Worm (Caenorhabditis elegans) whole organism, young adult: ENCODE results near the gene pat-12.

ENCODE experiments used
- B0261.1 ChIP-seq: sonication (generic microtip); optimal IDR thresholded peaks from 2 replicates; lab custom pipeline; 2016; ENCODE audit warnings: mild to moderate bottlenecking, missing genetic modification characterization, moderate library complexity, missing compliant biosample characterization
- B0336.3 ChIP-seq: fragments of 200-800 bp; sonication (Bioruptor generic); IDR thresholded peaks from 2 replicates; pipeline ENCODE4 v1.3.6; 2022; ENCODE audit warnings: missing genetic modification characterization, missing compliant biosample characterization
- D2030.7 ChIP-seq: fragments of 200-800 bp; sonication (Bioruptor generic); IDR thresholded peaks from 2 replicates; pipeline ENCODE4 v1.3.6; 2022; ENCODE audit warnings: missing genetic modification reagents, missing genetic modification characterization, missing compliant biosample characterization
- F10E7.11 ChIP-seq: sonication (generic microtip); optimal IDR thresholded peaks from 2 replicates; lab custom pipeline; 2017; ENCODE audit warnings: mild to moderate bottlenecking, missing genetic modification characterization, moderate library complexity, missing compliant biosample characterization
- F22D6.2 ChIP-seq: sonication (generic microtip); optimal IDR thresholded peaks from 2 replicates; lab custom pipeline; 2016; ENCODE audit warnings: mild to moderate bottlenecking, missing genetic modification characterization, missing compliant biosample characterization
- F33H1.4 ChIP-seq: fragments of 200-800 bp; sonication (Bioruptor generic); IDR thresholded peaks from 2 replicates; pipeline ENCODE4 v1.3.6; 2022; ENCODE audit warnings: missing genetic modification reagents, missing genetic modification characterization, missing compliant biosample characterization
- F37B4.10 ChIP-seq: fragments of 200-800 bp; sonication (Bioruptor generic); IDR thresholded peaks from 2 replicates; pipeline ENCODE4 v1.3.6; 2022; ENCODE audit warnings: missing genetic modification characterization, missing compliant biosample characterization
- F39B2.1 ChIP-seq: fragments of 200-800 bp; sonication (Bioruptor generic); IDR thresholded peaks from 2 replicates; pipeline ENCODE4 v1.3.6; 2022; ENCODE audit warnings: missing genetic modification reagents, missing genetic modification characterization, missing compliant biosample characterization
- K11D2.4 ChIP-seq: fragments of 200-800 bp; sonication (Bioruptor generic); IDR thresholded peaks from 2 replicates; pipeline ENCODE4 v1.3.6; 2022; ENCODE audit warnings: missing genetic modification reagents, missing genetic modification characterization, missing compliant biosample characterization
- T07F8.4 ChIP-seq: sonication (generic microtip); optimal IDR thresholded peaks from 2 replicates; lab custom pipeline; 2016; ENCODE audit warnings: mild to moderate bottlenecking, missing genetic modification characterization, moderate library complexity, missing compliant biosample characterization
- Y53G8AR.9 ChIP-seq: fragments of 200-800 bp; sonication (Bioruptor generic); conservative IDR thresholded peaks from 2 replicates; pipeline ENCODE4 v1.3.6; 2022; ENCODE audit warnings: missing genetic modification reagents, missing genetic modification characterization, missing compliant biosample characterization
- aptf-2 ChIP-seq: fragments of 200-800 bp; sonication (Bioruptor generic); conservative IDR thresholded peaks from 2 replicates; pipeline ENCODE4 v1.3.6; 2022; ENCODE audit warnings: missing genetic modification reagents, missing genetic modification characterization, missing compliant biosample characterization
- bed-2 ChIP-seq: fragments of 200-800 bp; sonication (Bioruptor generic); IDR thresholded peaks from 2 replicates; pipeline ENCODE4 v1.3.6; 2022; ENCODE audit warnings: missing genetic modification reagents, missing genetic modification characterization, missing compliant biosample characterization
- ccch-3 ChIP-seq: fragments of 200-800 bp; sonication (Bioruptor generic); optimal IDR thresholded peaks from 2 replicates; lab custom pipeline; 2018; ENCODE audit warnings: mild to moderate bottlenecking, missing genetic modification characterization, missing compliant biosample characterization
- cebp-1 ChIP-seq, 2 experiments: fragments of 200-800 bp in 1 of 2; sonication (Bioruptor generic) in 1 of 2; sonication (generic microtip) in 1 of 2; IDR thresholded peaks in 1 of 2; optimal IDR thresholded peaks in 1 of 2; 2 replicates each; pipeline versions ENCODE4 v1.3.6 to Lab custom; 2017 to 2022; ENCODE audit warnings: missing compliant biosample characterization in 2 of 2, missing genetic modification characterization in 2 of 2, mild to moderate bottlenecking in 1 of 2, missing genetic modification reagents in 1 of 2, moderate library complexity in 1 of 2
- cebp-2 ChIP-seq: fragments of 200-800 bp; sonication (Bioruptor generic); IDR thresholded peaks from 2 replicates; pipeline ENCODE4 v1.3.6; 2022; ENCODE audit warnings: missing genetic modification characterization, missing compliant biosample characterization
- ceh-100 ChIP-seq: fragments of 200-800 bp; sonication (Bioruptor generic); IDR thresholded peaks from 2 replicates; pipeline ENCODE4 v1.3.6; 2022; ENCODE audit warnings: missing genetic modification reagents, missing genetic modification characterization, missing compliant biosample characterization
- ceh-27 ChIP-seq: fragments of 200-800 bp; sonication (Bioruptor generic); optimal IDR thresholded peaks from 2 replicates; lab custom pipeline; 2018; ENCODE audit warnings: mild to moderate bottlenecking, missing genetic modification characterization, moderate library complexity, missing compliant biosample characterization
- ceh-58 ChIP-seq: fragments of 200-800 bp; sonication (Bioruptor generic); IDR thresholded peaks from 2 replicates; pipeline ENCODE4 v1.3.6; 2022; ENCODE audit warnings: missing genetic modification characterization, missing compliant biosample characterization
- ceh-79 ChIP-seq: sonication (generic microtip); optimal IDR thresholded peaks from 2 replicates; lab custom pipeline; 2017; ENCODE audit warnings: mild to moderate bottlenecking, missing genetic modification characterization, missing compliant biosample characterization
- ceh-91 ChIP-seq: fragments of 200-800 bp; sonication (Bioruptor generic); IDR thresholded peaks from 2 replicates; pipeline ENCODE4 v1.3.6; 2022; ENCODE audit warnings: missing genetic modification reagents, missing genetic modification characterization, missing compliant biosample characterization
- dox-1 ChIP-seq: fragments of 200-800 bp; sonication (Bioruptor generic); IDR thresholded peaks from 2 replicates; pipeline ENCODE4 v1.3.6; 2022; ENCODE audit warnings: missing genetic modification reagents, missing genetic modification characterization, missing compliant biosample characterization
- ekl-4 ChIP-seq: fragments of 200-800 bp; sonication (Bioruptor generic); IDR thresholded peaks from 2 replicates; pipeline ENCODE4 v1.3.6; 2022; ENCODE audit warnings: missing genetic modification reagents, missing genetic modification characterization, missing compliant biosample characterization
- hmg-20 ChIP-seq: fragments of 200-800 bp; sonication (Bioruptor generic); IDR thresholded peaks from 2 replicates; pipeline ENCODE4 v1.3.6; 2022; ENCODE audit warnings: missing genetic modification reagents, missing genetic modification characterization, missing compliant biosample characterization
- hrde-1 ChIP-seq: sonication (generic microtip); optimal IDR thresholded peaks from 2 replicates; lab custom pipeline; 2016; ENCODE audit warnings: missing genetic modification characterization, mild to moderate bottlenecking, missing compliant biosample characterization, moderate library complexity, missing genotype, missing genetic modification reagents, borderline replicate concordance
- hsf-1 ChIP-seq: fragments of 200-800 bp; sonication (Bioruptor generic); IDR thresholded peaks from 2 replicates; pipeline ENCODE4 v1.3.6; 2022; ENCODE audit warnings: missing genetic modification reagents, missing genetic modification characterization, missing compliant biosample characterization
- let-607 ChIP-seq, 2 experiments: fragments of 200-800 bp in 1 of 2; sonication (Bioruptor generic) in 1 of 2; sonication (generic microtip) in 1 of 2; optimal IDR thresholded peaks; 2 replicates each; lab custom pipeline; 2016 to 2018; ENCODE audit warnings: mild to moderate bottlenecking in 2 of 2, missing compliant biosample characterization in 2 of 2, missing genetic modification characterization in 2 of 2, moderate library complexity in 2 of 2, missing genotype in 1 of 2
- lin-54 ChIP-seq: fragments of 200-800 bp; sonication (Bioruptor generic); optimal IDR thresholded peaks from 2 replicates; lab custom pipeline; 2018; ENCODE audit warnings: mild to moderate bottlenecking, missing genetic modification characterization, missing compliant biosample characterization
- madf-10 ChIP-seq: sonication (generic microtip); optimal IDR thresholded peaks from 2 replicates; lab custom pipeline; 2016; ENCODE audit warnings: mild to moderate bottlenecking, missing genetic modification characterization, missing compliant biosample characterization
- madf-6 ChIP-seq: fragments of 200-800 bp; sonication (Bioruptor generic); IDR thresholded peaks from 2 replicates; pipeline ENCODE4 v1.3.6; 2022; ENCODE audit warnings: missing genetic modification reagents, missing genetic modification characterization, missing compliant biosample characterization
- mel-28 ChIP-seq: sonication (generic microtip); optimal IDR thresholded peaks from 2 replicates; lab custom pipeline; 2016; ENCODE audit warnings: borderline replicate concordance, mild to moderate bottlenecking, missing genetic modification characterization, missing compliant biosample characterization
- nfya-1 ChIP-seq: sonication (generic microtip); optimal IDR thresholded peaks from 2 replicates; lab custom pipeline; 2017; ENCODE audit warnings: antibody characterized with exemption, missing compliant biosample characterization, missing genetic modification characterization, borderline replicate concordance; ENCODE audit not compliant: insufficient read depth
- nfya-2 ChIP-seq: fragments of 200-800 bp; sonication (Bioruptor generic); IDR thresholded peaks from 2 replicates; pipeline ENCODE4 v1.3.6; 2022; ENCODE audit warnings: missing genetic modification reagents, missing genetic modification characterization, missing compliant biosample characterization
- nfyb-1 ChIP-seq: fragments of 200-800 bp; sonication (Bioruptor generic); IDR thresholded peaks from 2 replicates; pipeline ENCODE4 v1.3.6; 2022; ENCODE audit warnings: missing genetic modification reagents, missing genetic modification characterization, missing compliant biosample characterization
- pbrm-1 ChIP-seq: fragments of 200-800 bp; sonication (Bioruptor generic); IDR thresholded peaks from 2 replicates; pipeline ENCODE4 v1.3.6; 2022; ENCODE audit warnings: missing genetic modification reagents, missing genetic modification characterization, missing compliant biosample characterization
- rec-8 ChIP-seq, 2 experiments: sonication (generic microtip); optimal IDR thresholded peaks; 2 replicates each; lab custom pipeline; 2016; ENCODE audit warnings: mild to moderate bottlenecking in 2 of 2, missing genetic modification characterization in 2 of 2, missing genetic modification reagents in 2 of 2, missing genotype in 2 of 2, missing biosample characterization in 1 of 2, missing compliant biosample characterization in 1 of 2, moderate library complexity in 1 of 2
- snpc-1.3 ChIP-seq: sonication (generic microtip); optimal IDR thresholded peaks from 2 replicates; lab custom pipeline; 2017; ENCODE audit warnings: missing genetic modification characterization, mild to moderate bottlenecking, missing compliant biosample characterization, antibody characterized with exemption, moderate library complexity, missing genotype, missing genetic modification reagents; ENCODE audit not compliant: insufficient read depth
- snpc-3.4 ChIP-seq: sonication (generic microtip); optimal IDR thresholded peaks from 2 replicates; lab custom pipeline; 2017; ENCODE audit warnings: missing genetic modification characterization, mild to moderate bottlenecking, missing compliant biosample characterization, antibody characterized with exemption, moderate library complexity, missing genotype, missing genetic modification reagents
- sptf-2 ChIP-seq: fragments of 200-800 bp; sonication (Bioruptor generic); optimal IDR thresholded peaks from 2 replicates; lab custom pipeline; 2018; ENCODE audit warnings: mild to moderate bottlenecking, missing genetic modification characterization, missing compliant biosample characterization
- tbp1 ChIP-seq: fragments of 200-800 bp; sonication (Bioruptor generic); optimal IDR thresholded peaks from 2 replicates; lab custom pipeline; 2018; ENCODE audit warnings: mild to moderate bottlenecking, missing genetic modification characterization, missing compliant biosample characterization
- tlf-1 ChIP-seq: fragments of 200-800 bp; sonication (Bioruptor generic); optimal IDR thresholded peaks from 2 replicates; lab custom pipeline; 2018; ENCODE audit warnings: mild to moderate bottlenecking, missing genetic modification characterization, missing compliant biosample characterization
- unc-130 ChIP-seq: sonication (generic microtip); optimal IDR thresholded peaks from 2 replicates; lab custom pipeline; 2016; ENCODE audit warnings: missing genetic modification reagents, missing genetic modification characterization, missing compliant biosample characterization
- xnd-1 ChIP-seq: sonication (generic microtip); optimal IDR thresholded peaks from 2 replicates; lab custom pipeline; 2016; ENCODE audit warnings: missing genotype, missing genetic modification reagents, missing genetic modification characterization, missing compliant biosample characterization
- ztf-25 ChIP-seq: fragments of 200-800 bp; sonication (Bioruptor generic); IDR thresholded peaks from 2 replicates; pipeline ENCODE4 v1.3.6; 2022; ENCODE audit warnings: missing genetic modification reagents, missing genetic modification characterization, missing compliant biosample characterization
- ztf-28 ChIP-seq: fragments of 200-800 bp; sonication (Bioruptor generic); IDR thresholded peaks from 2 replicates; pipeline ENCODE4 v1.3.6; 2022; ENCODE audit warnings: missing genetic modification reagents, missing genetic modification characterization, missing compliant biosample characterization

The pat-12 gene

DNA sequence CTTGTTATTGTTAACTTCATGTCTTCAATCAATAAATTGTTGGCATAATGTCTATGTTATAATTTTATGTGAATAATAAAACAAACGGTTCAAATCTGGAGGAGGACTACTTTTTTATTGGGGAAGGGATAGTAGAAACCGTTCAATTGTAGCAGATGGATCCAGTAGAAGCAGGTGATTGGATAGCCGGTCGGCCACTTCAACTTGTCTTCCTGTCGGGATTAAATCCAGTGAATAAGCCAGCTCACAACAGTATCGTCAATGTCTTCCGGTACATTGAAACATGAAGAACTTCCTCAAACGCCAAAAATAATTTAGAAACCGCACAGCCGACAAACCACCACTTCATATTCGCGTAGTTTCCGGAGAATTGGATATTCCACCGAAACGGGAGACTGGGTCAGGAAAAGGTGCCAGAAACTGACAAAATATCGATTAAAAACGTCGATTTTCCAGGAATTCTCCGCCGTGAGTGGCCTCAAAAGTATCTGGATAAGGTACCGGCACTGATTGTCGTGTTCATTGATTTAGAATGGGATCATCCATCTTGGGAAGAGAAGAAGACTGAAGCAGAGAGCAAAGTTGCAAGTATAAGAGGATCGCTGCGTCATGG lies 42.9 kb upstream of the pat-12 start, which contains the start of gene trpp-11 (continued):
- no peak for TF ChIP-seq unc-130 (GFP tag; lab: Kevin White, UChicago)
- TF ChIP-seq snpc-1.3 (tag; lab: Kevin White, UChicago), result peak; percentile 7
- TF ChIP-seq Y53G8AR.9 (GFP tag; lab: Robert Waterston, UW), result peak; percentile 62
- no peak for TF ChIP-seq F10E7.11 (tag; lab: Kevin White, UChicago)
- TF ChIP-seq xnd-1 (tag; lab: Kevin White, UChicago), result no peak
- TF ChIP-seq F37B4.10 (GFP tag; lab: Robert Waterston, UW), result no peak
- TF ChIP-seq hsf-1, result no peak
- peak; percentile 24 for TF ChIP-seq tlf-1 (GFP tag; lab: Kevin White, UChicago)
- TF ChIP-seq ztf-28, result no peak
- TF ChIP-seq madf-6, result peak; percentile 56
- TF ChIP-seq rec-8 (tag; optimal IDR thresholded peaks at IDR 0.05; lab: Kevin White, UChicago), result no peak
- TF ChIP-seq T07F8.4 (tag; lab: Kevin White, UChicago), result no peak
- TF ChIP-seq hrde-1 (tag; lab: Kevin White, UChicago), result peak; percentile 51
- TF ChIP-seq B0261.1 (tag; lab: Kevin White, UChicago), result no peak
- TF ChIP-seq let-607 (tag; optimal IDR thresholded peaks at IDR 0.05; lab: Kevin White, UChicago), result no peak
- TF ChIP-seq madf-10 (tag; lab: Kevin White, UChicago), result no peak
- no peak for TF ChIP-seq ceh-100 (GFP tag; lab: Robert Waterston, UW)
- TF ChIP-seq snpc-3.4 (tag; lab: Kevin White, UChicago), result peak; percentile 57
- peak; percentile 14; the same call in 1 of the 2 replicates for TF ChIP-seq D2030.7 (GFP tag; lab: Robert Waterston, UW)
- TF ChIP-seq ceh-79 (tag; lab: Kevin White, UChicago), result peak; percentile 40
- TF ChIP-seq tbp1 (GFP tag; lab: Kevin White, UChicago), result peak; percentile 28
- TF ChIP-seq pbrm-1 (GFP tag; lab: Robert Waterston, UW), result peak; percentile 30; the same call in 1 of the 2 replicates
- no peak for TF ChIP-seq nfya-2 (GFP tag; lab: Robert Waterston, UW)
- no peak for TF ChIP-seq ceh-58 (GFP tag; lab: Robert Waterston, UW)
- no peak for TF ChIP-seq cebp-1 (GFP tag; IDR thresholded peaks at IDR 0.05; lab: Robert Waterston, UW)
- TF ChIP-seq cebp-1 (tag; optimal IDR thresholded peaks at IDR 0.05; lab: Kevin White, UChicago), result no peak
- TF ChIP-seq mel-28 (tag; lab: Kevin White, UChicago), result no peak
- 0 out of 2 replicates have a peak, but pooled peaks have one; percentile 13 for TF ChIP-seq F39B2.1 (GFP tag; lab: Robert Waterston, UW)
- peak; percentile 28; the same call in 1 of the 2 replicates for TF ChIP-seq F33H1.4 (GFP tag; lab: Robert Waterston, UW)
- peak; percentile 52 for TF ChIP-seq lin-54
- TF ChIP-seq B0336.3 (GFP tag; lab: Robert Waterston, UW), result peak; percentile 86
- 0 out of 2 replicates have a peak, but pooled peaks have one; percentile 8 for TF ChIP-seq ceh-91 (GFP tag; lab: Robert Waterston, UW)
- 0 out of 2 replicates have a peak, but pooled peaks have one; percentile 57 for TF ChIP-seq nfyb-1 (GFP tag; lab: Robert Waterston, UW)
- no peak for TF ChIP-seq ccch-3

DNA sequence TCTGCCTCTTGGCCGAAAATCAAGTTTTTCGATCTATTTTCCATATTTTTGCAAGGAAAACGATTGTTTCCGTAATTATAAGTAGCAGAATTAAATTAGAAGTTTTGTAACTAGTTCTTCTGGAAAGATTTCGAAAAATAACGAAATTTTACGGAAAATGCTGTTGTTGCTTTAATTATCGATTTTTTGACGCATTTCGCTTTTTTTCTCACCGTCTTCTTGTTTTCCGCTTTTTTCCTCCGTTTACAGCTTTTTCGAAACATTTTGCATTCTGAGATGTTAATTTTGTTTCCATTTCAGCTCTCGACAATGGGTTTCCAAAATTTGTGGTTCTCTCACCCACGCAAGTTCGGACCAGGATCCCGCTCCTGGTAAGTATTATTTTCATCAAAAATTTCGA lies 41.8 kb upstream of the pat-12 start, which contains the start of gene rps-29:
Gene rps-29 (plus strand): TSS at position 301 of the 400 bp plus-strand sequence.
- TF ChIP-seq sptf-2 (GFP tag; lab: Kevin White, UChicago) (no peak), nfya-1 (no peak), hmg-20 (GFP tag; lab: Robert Waterston, UW) (no peak), K11D2.4 (GFP tag; lab: Robert Waterston, UW) (no peak), aptf-2 (GFP tag; lab: Robert Waterston, UW) (no peak), ekl-4 (GFP tag; lab: Robert Waterston, UW) (no peak), ceh-79 (tag; lab: Kevin White, UChicago) (no peak), ztf-25 (GFP tag; lab: Robert Waterston, UW) (no peak), ceh-91 (GFP tag; lab: Robert Waterston, UW) (no peak), cebp-2 (GFP tag; lab: Robert Waterston, UW) (no peak), dox-1 (GFP tag; lab: Robert Waterston, UW) (no peak), F22D6.2 (tag; lab: Kevin White, UChicago) (no peak), ceh-27 (no peak), bed-2 (GFP tag; lab: Robert Waterston, UW) (no peak)
